In the genomic region with DNA sequence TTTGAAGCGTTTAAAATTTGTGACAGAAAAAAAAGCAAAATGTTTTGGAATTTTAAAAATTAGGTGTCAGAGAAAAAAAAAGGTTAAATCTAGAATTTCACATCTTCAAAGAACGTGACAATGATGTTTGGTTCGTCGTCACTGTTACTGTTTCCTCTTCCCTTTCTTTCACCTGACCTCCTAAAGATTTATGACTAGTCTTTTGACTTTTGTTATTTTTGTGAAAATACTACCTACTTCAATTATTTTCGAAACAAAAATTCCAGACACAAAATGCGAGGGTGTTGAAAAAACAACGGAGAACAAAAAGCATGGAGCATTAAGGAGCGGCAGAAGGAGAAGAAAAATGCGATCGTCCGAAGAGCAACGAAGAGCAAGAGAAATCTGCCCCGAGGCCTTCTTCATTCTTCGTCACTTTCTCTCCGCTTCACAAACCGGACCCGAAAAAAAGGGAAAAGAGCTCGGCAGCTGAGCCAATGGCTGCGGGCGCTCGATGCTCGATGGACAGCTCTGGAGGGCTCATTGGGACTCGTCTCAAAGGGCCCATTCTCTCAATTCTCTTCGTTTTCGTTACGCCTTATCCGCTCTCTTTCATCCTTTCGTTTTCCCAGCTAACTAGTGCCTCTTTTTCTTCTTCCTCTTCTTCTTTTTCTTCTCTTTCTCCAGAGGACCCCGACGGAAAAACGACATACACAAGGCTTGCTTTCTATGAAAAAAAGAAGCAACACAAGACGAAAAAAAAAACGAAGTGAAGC, we compare ENCODE assay signal across 8 worm cellular contexts.
TF ChIP-seq lines count a peak whose summit lies in the region.

No protein-coding gene starts in this region.

TF ChIP-seq in whole organism, L1 larva, 84 proteins besides CTCF, POLR2A, EP300 and RAD21 (continues in another document):
- no peak for TF ChIP-seq elt-2 (tag; optimal IDR thresholded peaks at IDR 0.05; lab: Kevin White, UChicago)
- TF ChIP-seq lin-35 (GFP tag; optimal IDR thresholded peaks at IDR 0.05; lab: Kevin White, UChicago): peak in 1 of 2 experiments; percentile 3
- TF ChIP-seq egl-13 (tag; optimal IDR thresholded peaks at IDR 0.05; lab: Kevin White, UChicago): peak; percentile 34
- no peak for TF ChIP-seq nhr-11 (tag; optimal IDR thresholded peaks at IDR 0.05; lab: Kevin White, UChicago)
- no peak for TF ChIP-seq ama-1 (optimal IDR thresholded peaks at IDR 0.05; lab: Kevin White, UChicago)
- no peak for TF ChIP-seq mep-1 (tag; optimal IDR thresholded peaks at IDR 0.05; lab: Kevin White, UChicago)
- TF ChIP-seq nhr-71 (tag; optimal IDR thresholded peaks at IDR 0.05; lab: Kevin White, UChicago): peak; percentile 53
- no peak for TF ChIP-seq ceh-90 (tag; optimal IDR thresholded peaks at IDR 0.05; lab: Kevin White, UChicago)
- TF ChIP-seq unc-30 (tag; optimal IDR thresholded peaks at IDR 0.05; lab: Kevin White, UChicago): no peak
- TF ChIP-seq nhr-19 (GFP tag; conservative IDR thresholded peaks at IDR 0.05; lab: Robert Waterston, UW): no peak

TF ChIP-seq in whole organism, L2 larva, 48 proteins besides CTCF, POLR2A, EP300 and RAD21 (continues in another document):
- TF ChIP-seq lsy-2 (tag; optimal IDR thresholded peaks at IDR 0.05; lab: Kevin White, UChicago) (peak; percentile 35 to 60), nhr-129 (tag; optimal IDR thresholded peaks at IDR 0.05; lab: Kevin White, UChicago) (peak; percentile 54), mab-5 (tag; optimal IDR thresholded peaks at IDR 0.05; lab: Kevin White, UChicago) (peak; percentile 49), mbf-1 (tag; optimal IDR thresholded peaks at IDR 0.05; lab: Kevin White, UChicago) (no peak), alr-1 (tag; optimal IDR thresholded peaks at IDR 0.05; lab: Kevin White, UChicago) (no peak), nhr-11 (tag; optimal IDR thresholded peaks at IDR 0.05; lab: Kevin White, UChicago) (no peak), C34F6.9 (tag; optimal IDR thresholded peaks at IDR 0.05; lab: Kevin White, UChicago) (peak; percentile 39), ama-1 (optimal IDR thresholded peaks at IDR 0.05; lab: Kevin White, UChicago) (no peak), sma-3 (GFP tag; optimal IDR thresholded peaks at IDR 0.05; lab: Kevin White, UChicago) (no peak), ztf-1 (GFP tag; conservative IDR thresholded peaks at IDR 0.05; lab: Robert Waterston, UW) (no peak)

TF ChIP-seq in whole organism, L3 larva, 47 proteins besides CTCF, POLR2A, EP300 and RAD21 (continues in another document):
- TF ChIP-seq fkh-10 (GFP tag; optimal IDR thresholded peaks at IDR 0.05; lab: Kevin White, UChicago) (peak; percentile 86), nfya-1 (tag; optimal IDR thresholded peaks at IDR 0.05; lab: Kevin White, UChicago; ENCODE audit: insufficient read depth) (peak; percentile 95), hmg-11 (tag; optimal IDR thresholded peaks at IDR 0.05; lab: Kevin White, UChicago) (peak; percentile 51), daf-12 (tag; optimal IDR thresholded peaks at IDR 0.05; lab: Kevin White, UChicago) (no peak), nhr-28 (tag; optimal IDR thresholded peaks at IDR 0.05; lab: Kevin White, UChicago) (no peak), nhr-25 (tag; optimal IDR thresholded peaks at IDR 0.05; lab: Kevin White, UChicago) (no peak), pqm-1 (tag; optimal IDR thresholded peaks at IDR 0.05; lab: Kevin White, UChicago) (no peak), lin-39 (tag; optimal IDR thresholded peaks at IDR 0.05; lab: Kevin White, UChicago) (peak; percentile 61), ZK546.5 (tag; optimal IDR thresholded peaks at IDR 0.05; lab: Kevin White, UChicago) (no peak), ztf-4 (tag; optimal IDR thresholded peaks at IDR 0.05; lab: Kevin White, UChicago) (no peak), jun-1 (tag; optimal IDR thresholded peaks at IDR 0.05; lab: Kevin White, UChicago) (no peak)

TF ChIP-seq in whole organism, L4 larva, 104 proteins besides CTCF, POLR2A, EP300 and RAD21 (continues in another document):
- peak; percentile 39; the same call in 1 of the 2 replicates for TF ChIP-seq hmg-1.1 (GFP tag; IDR thresholded peaks at IDR 0.05; lab: Robert Waterston, UW)
- TF ChIP-seq F10B5.3 (tag; optimal IDR thresholded peaks at IDR 0.05; lab: Kevin White, UChicago): no peak
- no peak for TF ChIP-seq skn-1 (tag; optimal IDR thresholded peaks at IDR 0.05; lab: Kevin White, UChicago)
- no peak for TF ChIP-seq ceh-20 (GFP tag; IDR thresholded peaks at IDR 0.05; lab: Robert Waterston, UW)
- peak; percentile 85 for TF ChIP-seq fkh-10 (GFP tag; optimal IDR thresholded peaks at IDR 0.05; lab: Kevin White, UChicago)
- TF ChIP-seq nhr-111 (GFP tag; optimal IDR thresholded peaks at IDR 0.05; lab: Kevin White, UChicago): no peak
- no peak for TF ChIP-seq tra-1 (GFP tag; IDR thresholded peaks at IDR 0.05; lab: Robert Waterston, UW)
- TF ChIP-seq fos-1 (tag; optimal IDR thresholded peaks at IDR 0.05; lab: Kevin White, UChicago): no peak
- TF ChIP-seq mep-1 (tag; optimal IDR thresholded peaks at IDR 0.05; lab: Kevin White, UChicago): peak; percentile 53
- no peak for TF ChIP-seq F49E8.2 (tag; optimal IDR thresholded peaks at IDR 0.05; lab: Kevin White, UChicago; ENCODE audit: borderline replicate concordance)
- TF ChIP-seq nhr-237 (tag; optimal IDR thresholded peaks at IDR 0.05; lab: Kevin White, UChicago): no peak

TF ChIP-seq in whole organism, early embryonic, 17 proteins besides CTCF, POLR2A, EP300 and RAD21:
- TF ChIP-seq ceh-13 (GFP tag; optimal IDR thresholded peaks at IDR 0.05; lab: Kevin White, UChicago): no peak
- TF ChIP-seq hmg-4 (GFP tag; optimal IDR thresholded peaks at IDR 0.05; lab: Kevin White, UChicago): peak; percentile 11

TF ChIP-seq in whole organism, late embryonic, 69 proteins besides CTCF, POLR2A, EP300 and RAD21 (continues in another document):
- TF ChIP-seq ceh-34 (tag; optimal IDR thresholded peaks at IDR 0.05; lab: Kevin White, UChicago) (peak; percentile 6), ceh-14 (tag; optimal IDR thresholded peaks at IDR 0.05; lab: Kevin White, UChicago) (peak; percentile 26), npax-4 (tag; optimal IDR thresholded peaks at IDR 0.05; lab: Kevin White, UChicago) (no peak), sox-2 (GFP tag; IDR thresholded peaks at IDR 0.05; lab: Robert Waterston, UW) (no peak), rnt-1 (tag; optimal IDR thresholded peaks at IDR 0.05; lab: Kevin White, UChicago) (no peak), elt-2 (tag; optimal IDR thresholded peaks at IDR 0.05; lab: Kevin White, UChicago) (no peak), sdc-2 (tag; optimal IDR thresholded peaks at IDR 0.05; lab: Kevin White, UChicago) (peak; percentile 5), unc-42 (tag; optimal IDR thresholded peaks at IDR 0.05; lab: Kevin White, UChicago) (peak; percentile 69), tbx-2 (tag; optimal IDR thresholded peaks at IDR 0.05; lab: Kevin White, UChicago) (peak; percentile 31), pax-1 (tag; optimal IDR thresholded peaks at IDR 0.05; lab: Kevin White, UChicago) (no peak), ceh-31 (tag; optimal IDR thresholded peaks at IDR 0.05; lab: Kevin White, UChicago) (peak; percentile 53), unc-55 (GFP tag; optimal IDR thresholded peaks at IDR 0.05; lab: Kevin White, UChicago) (peak; percentile 54), ceh-24 (tag; optimal IDR thresholded peaks at IDR 0.05; lab: Kevin White, UChicago) (no peak), nfya-1 (tag; optimal IDR thresholded peaks at IDR 0.05; lab: Kevin White, UChicago) (peak; percentile 88), ceh-48 (tag; optimal IDR thresholded peaks at IDR 0.05; lab: Kevin White, UChicago) (no peak)

TF ChIP-seq in whole organism, mixed stage, embryonic, 35 proteins besides CTCF, POLR2A, EP300 and RAD21:
- peak; percentile 5 for TF ChIP-seq unc-62 (GFP tag; optimal IDR thresholded peaks at IDR 0.05; lab: Kevin White, UChicago)
- TF ChIP-seq ces-1 (GFP tag; optimal IDR thresholded peaks at IDR 0.05; lab: Kevin White, UChicago): peak; percentile 67
- no peak for TF ChIP-seq M03D4.4 (tag; optimal IDR thresholded peaks at IDR 0.05; lab: Kevin White, UChicago)
- peak; percentile 83 for TF ChIP-seq unc-120 (tag; optimal IDR thresholded peaks at IDR 0.05; lab: Kevin White, UChicago; ENCODE audit: poor library complexity, severe bottlenecking)

TF ChIP-seq in whole organism, young adult, 124 proteins besides CTCF, POLR2A, EP300 and RAD21:
- TF ChIP-seq zfh-2 (GFP tag; conservative IDR thresholded peaks at IDR 0.05; lab: Robert Waterston, UW) (peak; percentile 92), rcor-1 (GFP tag; IDR thresholded peaks at IDR 0.05; lab: Robert Waterston, UW) (0 out of 2 replicates have a peak, but pooled peaks have one; percentile 13), nfyb-1 (GFP tag; IDR thresholded peaks at IDR 0.05; lab: Robert Waterston, UW) (0 out of 2 replicates have a peak, but pooled peaks have one; percentile 37), K11D2.4 (GFP tag; IDR thresholded peaks at IDR 0.05; lab: Robert Waterston, UW) (0 out of 2 replicates have a peak, but pooled peaks have one; percentile 8), cebp-1 (GFP tag; IDR thresholded peaks at IDR 0.05; lab: Robert Waterston, UW) (no peak), cebp-1 (tag; optimal IDR thresholded peaks at IDR 0.05; lab: Kevin White, UChicago) (peak; percentile 26), B0035.1 (tag; optimal IDR thresholded peaks at IDR 0.05; lab: Kevin White, UChicago) (no peak), lin-35 (GFP tag; optimal IDR thresholded peaks at IDR 0.05; lab: Kevin White, UChicago) (peak in 1 of 3 experiments; percentile 69), lin-40 (tag; optimal IDR thresholded peaks at IDR 0.05; lab: Kevin White, UChicago) (no peak), mcd-1 (GFP tag; IDR thresholded peaks at IDR 0.05; lab: Robert Waterston, UW) (peak; percentile 42; the same call in 1 of the 2 replicates), egrh-3 (GFP tag; IDR thresholded peaks at IDR 0.05; lab: Robert Waterston, UW) (peak; percentile 62; the same call in 1 of the 2 replicates), K12H6.12 (tag; optimal IDR thresholded peaks at IDR 0.05; lab: Kevin White, UChicago) (peak; percentile 50), nhr-27 (tag; optimal IDR thresholded peaks at IDR 0.05; lab: Kevin White, UChicago) (no peak), somi-1 (GFP tag; optimal IDR thresholded peaks at IDR 0.05; lab: Kevin White, UChicago) (peak; percentile 7), lin-54 (GFP tag; optimal IDR thresholded peaks at IDR 0.05; lab: Kevin White, UChicago) (no peak), dox-1 (GFP tag; IDR thresholded peaks at IDR 0.05; lab: Robert Waterston, UW) (peak; percentile 27; the same call in 1 of the 2 replicates)
